Worm (Caenorhabditis elegans): ENCODE data around the gene B0457.6.

- no peak for TF ChIP-seq T20F7.1 (GFP tag; optimal IDR thresholded peaks at IDR 0.05)
- TF ChIP-seq zip-2 (tag; optimal IDR thresholded peaks at IDR 0.05), result no peak
- no peak for TF ChIP-seq dve-1 (tag; optimal IDR thresholded peaks at IDR 0.05; ENCODE audit: insufficient read depth)
- no peak for TF ChIP-seq aly-2 (tag; optimal IDR thresholded peaks at IDR 0.05)
- no peak for TF ChIP-seq ama-1 (optimal IDR thresholded peaks at IDR 0.05)
- no peak for TF ChIP-seq jun-1 (tag; optimal IDR thresholded peaks at IDR 0.05)
- TF ChIP-seq vab-7 (GFP tag; IDR thresholded peaks at IDR 0.05), result no peak
- TF ChIP-seq nhr-237 (tag; optimal IDR thresholded peaks at IDR 0.05), result no peak
- no peak for TF ChIP-seq daf-16 (GFP tag; optimal IDR thresholded peaks at IDR 0.05)
- TF ChIP-seq daf-16 (tag; optimal IDR thresholded peaks at IDR 0.05), result peak; percentile 54
These were observed 4.9 kb upstream of the B0457.6 start for ce11 chrII:8917339-8917738.

All from whole organism, L4 larva.